Fruit fly (Drosophila melanogaster): ENCODE data around the gene MED30.

MED30 gene

dm6 chr3L:621097-621967 lies 32.6 kb downstream of the MED30 start (continued):
- TF ChIP-seq seq (GFP tag; IDR thresholded peaks at IDR 0.05) = no peak
- no peak for TF ChIP-seq NFAT (GFP tag; IDR thresholded peaks at IDR 0.05)
- no peak for TF ChIP-seq CG42726 (GFP tag; IDR thresholded peaks at IDR 0.05; ENCODE audit: partially characterized antibody)
- TF ChIP-seq CG9437 (GFP tag; optimal IDR thresholded peaks at IDR 0.05) = peak; percentile 31
- TF ChIP-seq CG33213 (GFP tag; optimal IDR thresholded peaks at IDR 0.05) = peak; percentile 28
- TF ChIP-seq CG9215 (GFP tag; IDR thresholded peaks at IDR 0.05) = no peak; the same call in 1 of the 2 replicates
- peak; percentile 33 for TF ChIP-seq CG7745 (tag; optimal IDR thresholded peaks at IDR 0.05)
- no peak for TF ChIP-seq CG17912 (GFP tag; optimal IDR thresholded peaks at IDR 0.05)
- TF ChIP-seq odd (GFP tag; optimal IDR thresholded peaks at IDR 0.05) = peak; percentile 54
- peak; percentile 48 for TF ChIP-seq da (GFP tag; optimal IDR thresholded peaks at IDR 0.05)
- TF ChIP-seq cg (GFP tag; optimal IDR thresholded peaks at IDR 0.05) = peak; percentile 79
- peak; percentile 13 for TF ChIP-seq Ets97D (GFP tag; optimal IDR thresholded peaks at IDR 0.05)
- peak; percentile 82 for TF ChIP-seq CG1529 (GFP tag; optimal IDR thresholded peaks at IDR 0.05)
- no peak for TF ChIP-seq nau (GFP tag; optimal IDR thresholded peaks at IDR 0.05)
- TF ChIP-seq Elba2 (GFP tag; optimal IDR thresholded peaks at IDR 0.05) = peak; percentile 87
- no peak for TF ChIP-seq tna (GFP tag; IDR thresholded peaks at IDR 0.05; ENCODE audit: partially characterized antibody)
- TF ChIP-seq CG17612 (GFP tag; IDR thresholded peaks at IDR 0.05) = no peak
- peak; percentile 52 for TF ChIP-seq CG15011 (GFP tag; optimal IDR thresholded peaks at IDR 0.05)
- no peak for TF ChIP-seq fru (optimal IDR thresholded peaks at IDR 0.05)
- TF ChIP-seq onecut (GFP tag; IDR thresholded peaks at IDR 0.05) = peak; percentile 78
- TF ChIP-seq MESR4 (GFP tag; optimal IDR thresholded peaks at IDR 0.05) = peak; percentile 10
- TF ChIP-seq Side (GFP tag; optimal IDR thresholded peaks at IDR 0.05) = peak; percentile 59
- TF ChIP-seq CG9817 (tag; optimal IDR thresholded peaks at IDR 0.05) = peak; percentile 25
- peak; percentile 89 for TF ChIP-seq CG10267 (tag; optimal IDR thresholded peaks at IDR 0.05)
- TF ChIP-seq CG18599 (GFP tag; optimal IDR thresholded peaks at IDR 0.05) = peak; percentile 7
- TF ChIP-seq CG10654 (GFP tag; optimal IDR thresholded peaks at IDR 0.05) = peak; percentile 76
- no peak for TF ChIP-seq BEAF-32 (GFP tag; optimal IDR thresholded peaks at IDR 0.05)
- no peak for TF ChIP-seq br (optimal IDR thresholded peaks at IDR 0.05)
- TF ChIP-seq CG10543 (GFP tag; optimal IDR thresholded peaks at IDR 0.05) = no peak
- TF ChIP-seq Sry-β (GFP tag; optimal IDR thresholded peaks at IDR 0.05) = no peak
- TF ChIP-seq CG10462 (GFP tag; optimal IDR thresholded peaks at IDR 0.05) = peak; percentile 63
- TF ChIP-seq fd102C (GFP tag; optimal IDR thresholded peaks at IDR 0.05) = peak; percentile 98
- TF ChIP-seq HLH54F (GFP tag; optimal IDR thresholded peaks at IDR 0.05) = no peak
- peak; percentile 27 for TF ChIP-seq Deaf1 (tag; optimal IDR thresholded peaks at IDR 0.05)
- TF ChIP-seq Sry-δ (GFP tag; optimal IDR thresholded peaks at IDR 0.05) = no peak
- TF ChIP-seq Ets65A (GFP tag) = peak; percentile 93
- no peak for TF ChIP-seq vnd (GFP tag; IDR thresholded peaks at IDR 0.05; ENCODE audit: partially characterized antibody)
- TF ChIP-seq Optix (GFP tag; IDR thresholded peaks at IDR 0.05) = peak; percentile 70; the same call in 1 of the 3 replicates
- peak; percentile 94 for TF ChIP-seq lbe (GFP tag; optimal IDR thresholded peaks at IDR 0.05)
- peak; percentile 72 for TF ChIP-seq kni (GFP tag; optimal IDR thresholded peaks at IDR 0.05)
- peak; percentile 89 for TF ChIP-seq Med (GFP tag)
- peak; percentile 85 for TF ChIP-seq CG8359 (GFP tag; optimal IDR thresholded peaks at IDR 0.05; ENCODE audit: borderline replicate concordance)
- peak; percentile 85 for TF ChIP-seq Ssrp (tag; optimal IDR thresholded peaks at IDR 0.05)
- peak; percentile 62 for TF ChIP-seq CG18764 (GFP tag; optimal IDR thresholded peaks at IDR 0.05)
- peak; percentile 53 for TF ChIP-seq CG6654 (GFP tag; optimal IDR thresholded peaks at IDR 0.05)
- TF ChIP-seq CG31224 (GFP tag; IDR thresholded peaks at IDR 0.05) = no peak
- TF ChIP-seq Dbx (GFP tag; IDR thresholded peaks at IDR 0.05) = no peak
- peak; percentile 89 for TF ChIP-seq gcm (GFP tag; optimal IDR thresholded peaks at IDR 0.05)
- TF ChIP-seq CHES-1-like (GFP tag; optimal IDR thresholded peaks at IDR 0.05) = peak; percentile 37

All from whole organism, embryonic.